Worm (Caenorhabditis elegans): ENCODE measurements around the gene cku-80.

- TF ChIP-seq unc-62 (GFP tag; optimal IDR thresholded peaks at IDR 0.05) = no peak
- no peak for TF ChIP-seq blmp-1 (tag; optimal IDR thresholded peaks at IDR 0.05)
- no peak for TF ChIP-seq lin-13 (tag; optimal IDR thresholded peaks at IDR 0.05)
- no peak for TF ChIP-seq pha-4 (tag; optimal IDR thresholded peaks at IDR 0.05)
- no peak for TF ChIP-seq nhr-237 (tag; optimal IDR thresholded peaks at IDR 0.05)
- no peak for TF ChIP-seq zip-8 (tag; optimal IDR thresholded peaks at IDR 0.05)
- no peak for TF ChIP-seq mep-1 (tag; optimal IDR thresholded peaks at IDR 0.05)
- TF ChIP-seq nhr-76 (tag; optimal IDR thresholded peaks at IDR 0.05) = no peak
- TF ChIP-seq lsy-2 (tag; optimal IDR thresholded peaks at IDR 0.05) = no peak
- no peak for TF ChIP-seq nhr-12 (tag; optimal IDR thresholded peaks at IDR 0.05)
- no peak for TF ChIP-seq elt-1 (tag; optimal IDR thresholded peaks at IDR 0.05; ENCODE audit: borderline replicate concordance, insufficient read depth)
- no peak for TF ChIP-seq nhr-2 (tag; optimal IDR thresholded peaks at IDR 0.05)
- TF ChIP-seq ces-1 (GFP tag; optimal IDR thresholded peaks at IDR 0.05) = no peak
- no peak for TF ChIP-seq sptf-1 (tag; optimal IDR thresholded peaks at IDR 0.05)
Measured at ce11 chrIII:4429402-4429801, 9.8 kb downstream of the cku-80 start, which contains the start of gene C28A5.6.

Data from whole organism, mixed stage, embryonic.